Fruit fly (Drosophila melanogaster): Measurements from ENCODE around the gene ND-42.

The ND-42 gene

DNA sequence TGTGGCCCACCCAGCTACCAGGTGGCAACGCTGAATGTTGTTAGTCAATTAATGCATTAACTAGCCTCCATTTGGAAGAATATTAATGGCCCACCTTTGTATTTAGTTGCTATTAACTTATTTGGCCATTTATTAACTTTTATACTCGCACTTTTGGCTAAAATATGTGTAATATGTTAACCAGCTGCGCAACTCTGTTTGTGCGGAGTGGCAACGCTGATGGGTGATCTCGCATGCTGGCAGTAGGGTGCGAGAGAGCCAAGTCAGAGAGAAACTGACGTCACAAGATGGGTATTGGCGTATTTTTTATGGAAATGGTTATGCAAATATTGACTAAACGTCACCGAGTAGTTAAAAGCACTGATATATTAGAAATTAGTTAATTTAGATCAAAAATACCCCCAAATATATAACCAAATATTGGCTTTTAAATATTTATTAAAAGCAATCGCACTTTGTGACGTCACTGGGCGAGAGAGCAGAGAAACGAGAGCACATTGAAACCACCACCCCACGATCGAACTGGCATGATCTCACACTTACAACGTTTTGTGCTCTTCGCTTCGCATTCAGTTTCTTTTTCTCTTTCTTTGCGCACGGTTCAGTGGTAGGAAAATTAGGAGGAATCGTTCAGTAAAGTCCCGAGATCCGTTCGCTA, 14.2 kb downstream of the ND-42 start, which contains the start of gene how (continued):
- TF ChIP-seq CG3281 (GFP tag; optimal IDR thresholded peaks at IDR 0.05) = peak; percentile 47
- TF ChIP-seq gsb-n (tag; optimal IDR thresholded peaks at IDR 0.05) = no peak
- peak; percentile 1 for TF ChIP-seq Spps (tag; optimal IDR thresholded peaks at IDR 0.05)
- peak; percentile 28 for TF ChIP-seq CG4424 (GFP tag; optimal IDR thresholded peaks at IDR 0.05)
- TF ChIP-seq E2f1 (GFP tag; IDR thresholded peaks at IDR 0.05) = no peak
- TF ChIP-seq CG17328 (GFP tag; IDR thresholded peaks at IDR 0.05) = no peak
- peak; percentile 40 for TF ChIP-seq CG11504 (tag; optimal IDR thresholded peaks at IDR 0.05)
- TF ChIP-seq Hey (tag; optimal IDR thresholded peaks at IDR 0.05) = no peak
- no peak for TF ChIP-seq seq (GFP tag; IDR thresholded peaks at IDR 0.05)
- TF ChIP-seq crol (GFP tag; IDR thresholded peaks at IDR 0.05) = no peak
- TF ChIP-seq inv (GFP tag; IDR thresholded peaks at IDR 0.05; ENCODE audit: partially characterized antibody) = no peak
- TF ChIP-seq nerfin-1 (tag; optimal IDR thresholded peaks at IDR 0.05) = no peak
- TF ChIP-seq danr (GFP tag; IDR thresholded peaks at IDR 0.05) = no peak
- no peak for TF ChIP-seq peb (GFP tag; IDR thresholded peaks at IDR 0.05)
- peak; percentile 22 for TF ChIP-seq CG13624 (GFP tag; optimal IDR thresholded peaks at IDR 0.05)
- no peak for TF ChIP-seq CG8281 (tag; optimal IDR thresholded peaks at IDR 0.05)
- no peak for TF ChIP-seq CG14014 (GFP tag; IDR thresholded peaks at IDR 0.05)
- TF ChIP-seq H2.0 (GFP tag; IDR thresholded peaks at IDR 0.05) = no peak
- peak; percentile 24 for TF ChIP-seq nau (GFP tag; optimal IDR thresholded peaks at IDR 0.05)
- TF ChIP-seq NfI (GFP tag; optimal IDR thresholded peaks at IDR 0.05) = no peak
- no peak for TF ChIP-seq HLHmδ (GFP tag; optimal IDR thresholded peaks at IDR 0.05)
- no peak for TF ChIP-seq CG12299 (tag; optimal IDR thresholded peaks at IDR 0.05)
- TF ChIP-seq bbx (GFP tag; IDR thresholded peaks at IDR 0.05; ENCODE audit: partially characterized antibody) = no peak
- TF ChIP-seq Nf-YA (GFP tag; IDR thresholded peaks at IDR 0.05) = no peak
- no peak for TF ChIP-seq Ada2b (GFP tag; IDR thresholded peaks at IDR 0.05)
- TF ChIP-seq Adf1 (GFP tag; IDR thresholded peaks at IDR 0.05) = no peak
- TF ChIP-seq pros (GFP tag; optimal IDR thresholded peaks at IDR 0.05) = peak; percentile 46
- TF ChIP-seq CG9727 (GFP tag; optimal IDR thresholded peaks at IDR 0.05) = peak; percentile 44
- no peak for TF ChIP-seq her (GFP tag; optimal IDR thresholded peaks at IDR 0.05)
- TF ChIP-seq tx (GFP tag; optimal IDR thresholded peaks at IDR 0.05) = peak; percentile 96
- TF ChIP-seq CG10462 (GFP tag; optimal IDR thresholded peaks at IDR 0.05) = no peak
- peak; percentile 57; the same call in 3 of the 4 replicates for TF ChIP-seq Dll (GFP tag; IDR thresholded peaks at IDR 0.05; ENCODE audit: partially characterized antibody)
- no peak for TF ChIP-seq CG2129 (GFP tag; IDR thresholded peaks at IDR 0.05; ENCODE audit: partially characterized antibody)
- no peak for TF ChIP-seq YL-1 (GFP tag; optimal IDR thresholded peaks at IDR 0.05)
- TF ChIP-seq chm (GFP tag; IDR thresholded peaks at IDR 0.05) = peak; percentile 83
- no peak; the same call in 2 of the 3 replicates for TF ChIP-seq Aef1 (GFP tag; IDR thresholded peaks at IDR 0.05)
- no peak for TF ChIP-seq gt (GFP tag; IDR thresholded peaks at IDR 0.05)
- no peak for TF ChIP-seq CG1024 (GFP tag; IDR thresholded peaks at IDR 0.05)
- TF ChIP-seq Dek (tag; optimal IDR thresholded peaks at IDR 0.05) = no peak
- TF ChIP-seq oc (tag; optimal IDR thresholded peaks at IDR 0.05) = peak; percentile 21
- peak; percentile 26 for TF ChIP-seq CG2120 (GFP tag; optimal IDR thresholded peaks at IDR 0.05)
- TF ChIP-seq Side (GFP tag; optimal IDR thresholded peaks at IDR 0.05) = no peak
- TF ChIP-seq Awh (GFP tag; IDR thresholded peaks at IDR 0.05) = no peak
- TF ChIP-seq CG1603 (tag; optimal IDR thresholded peaks at IDR 0.05) = peak; percentile 78
- no peak for TF ChIP-seq CG2889 (GFP tag; IDR thresholded peaks at IDR 0.05)
- TF ChIP-seq toy (GFP tag; IDR thresholded peaks at IDR 0.05) = no peak
- peak; percentile 92 for TF ChIP-seq Dp (GFP tag; optimal IDR thresholded peaks at IDR 0.05)
- no peak for TF ChIP-seq HLH3B (GFP tag; IDR thresholded peaks at IDR 0.05)
- TF ChIP-seq Ets65A (GFP tag) = peak; percentile 79
- TF ChIP-seq CG11398 (GFP tag; optimal IDR thresholded peaks at IDR 0.05) = no peak
- no peak for TF ChIP-seq CG18764 (GFP tag; optimal IDR thresholded peaks at IDR 0.05)

Measured in whole organism, embryonic.